Worm (Caenorhabditis elegans): ENCODE results near the gene nrx-1.

The nrx-1 gene

ce11 chrV:10813425-10814156, 11.2 kb upstream of the nrx-1 start, which contains the start of the genes C29A12.1 and lig-1 (continued):
- no peak for TF ChIP-seq fkh-10 (GFP tag; optimal IDR thresholded peaks at IDR 0.05)
- no peak for TF ChIP-seq F16B12.6 (tag; optimal IDR thresholded peaks at IDR 0.05)
- TF ChIP-seq dpl-1 (GFP tag; optimal IDR thresholded peaks at IDR 0.05), result peak; percentile 56 to 78 (median 73)
- TF ChIP-seq ztf-4 (tag; optimal IDR thresholded peaks at IDR 0.05), result no peak
- TF ChIP-seq snpc-4 (tag; optimal IDR thresholded peaks at IDR 0.05), result no peak
- no peak for TF ChIP-seq mep-1 (tag; optimal IDR thresholded peaks at IDR 0.05)
- peak in 1 of 2 experiments; percentile 53 for TF ChIP-seq lsy-2 (tag; optimal IDR thresholded peaks at IDR 0.05)
- no peak for TF ChIP-seq efl-3 (GFP tag; optimal IDR thresholded peaks at IDR 0.05)
- TF ChIP-seq ceh-63 (GFP tag; optimal IDR thresholded peaks at IDR 0.05), result no peak
- no peak for TF ChIP-seq ets-5 (GFP tag; IDR thresholded peaks at IDR 0.05)
- TF ChIP-seq sup-37 (GFP tag; optimal IDR thresholded peaks at IDR 0.05), result no peak
- no peak for TF ChIP-seq irx-1 (tag; optimal IDR thresholded peaks at IDR 0.05)
- peak; percentile 16 for TF ChIP-seq xbp-1 (tag; optimal IDR thresholded peaks at IDR 0.05)
- TF ChIP-seq hlh-4 (tag; optimal IDR thresholded peaks at IDR 0.05), result no peak
- TF ChIP-seq unc-130 (tag; optimal IDR thresholded peaks at IDR 0.05), result peak; percentile 19
- TF ChIP-seq snu-23 (GFP tag; optimal IDR thresholded peaks at IDR 0.05), result peak; percentile 17
- no peak for TF ChIP-seq nhr-12 (tag; optimal IDR thresholded peaks at IDR 0.05)
- no peak for TF ChIP-seq swsn-7 (tag; optimal IDR thresholded peaks at IDR 0.05)
- no peak for TF ChIP-seq nhr-237 (tag; optimal IDR thresholded peaks at IDR 0.05)
- no peak for TF ChIP-seq lin-13 (GFP tag; optimal IDR thresholded peaks at IDR 0.05)
- no peak for TF ChIP-seq fos-1 (tag; optimal IDR thresholded peaks at IDR 0.05)
- no peak for TF ChIP-seq grh-1 (GFP tag; IDR thresholded peaks at IDR 0.05)
- peak; percentile 42 for TF ChIP-seq C16A3.4 (tag; optimal IDR thresholded peaks at IDR 0.05)
- TF ChIP-seq unc-98 (GFP tag; IDR thresholded peaks at IDR 0.05), result no peak
- TF ChIP-seq sox-4 (tag; optimal IDR thresholded peaks at IDR 0.05), result no peak
- TF ChIP-seq ces-1 (GFP tag; optimal IDR thresholded peaks at IDR 0.05), result no peak
- peak; percentile 3 for TF ChIP-seq nhr-20 (tag; optimal IDR thresholded peaks at IDR 0.05)
- TF ChIP-seq mab-9 (GFP tag; IDR thresholded peaks at IDR 0.05), result no peak
- peak; percentile 46 for TF ChIP-seq lin-14 (GFP tag; optimal IDR thresholded peaks at IDR 0.05)
- peak; percentile 22 for TF ChIP-seq nhr-71 (tag; optimal IDR thresholded peaks at IDR 0.05)
- no peak for TF ChIP-seq nhr-85 (tag)
- TF ChIP-seq vab-15 (tag; optimal IDR thresholded peaks at IDR 0.05), result no peak
- no peak for TF ChIP-seq dsc-1 (tag; optimal IDR thresholded peaks at IDR 0.05)
- no peak for TF ChIP-seq nhr-11 (tag; optimal IDR thresholded peaks at IDR 0.05)
- no peak for TF ChIP-seq ceh-88 (GFP tag; IDR thresholded peaks at IDR 0.05)
- TF ChIP-seq mdl-1 (tag; optimal IDR thresholded peaks at IDR 0.05), result peak in 1 of 2 experiments; percentile 46
- TF ChIP-seq skn-1 (tag; optimal IDR thresholded peaks at IDR 0.05), result peak; percentile 30
- TF ChIP-seq blmp-1 (tag; optimal IDR thresholded peaks at IDR 0.05), result peak; percentile 57
- no peak for TF ChIP-seq nhr-77 (tag; optimal IDR thresholded peaks at IDR 0.05)
- TF ChIP-seq unc-62 (GFP tag; optimal IDR thresholded peaks at IDR 0.05), result no peak

- TF ChIP-seq hlh-17 (GFP tag; optimal IDR thresholded peaks at IDR 0.05; ENCODE audit: borderline replicate concordance), result no peak
- TF ChIP-seq grh-1 (GFP tag; IDR thresholded peaks at IDR 0.05), result no peak
- no peak for TF ChIP-seq nhr-237 (tag; optimal IDR thresholded peaks at IDR 0.05)
- TF ChIP-seq ceh-82 (tag; optimal IDR thresholded peaks at IDR 0.05), result no peak
- TF ChIP-seq xbp-1 (tag; optimal IDR thresholded peaks at IDR 0.05), result no peak
- TF ChIP-seq unc-62 (GFP tag; optimal IDR thresholded peaks at IDR 0.05), result no peak
- TF ChIP-seq skn-1 (tag; optimal IDR thresholded peaks at IDR 0.05), result no peak
- TF ChIP-seq unc-130 (tag; optimal IDR thresholded peaks at IDR 0.05), result no peak
- no peak for TF ChIP-seq zip-4 (GFP tag; optimal IDR thresholded peaks at IDR 0.05)
- no peak for TF ChIP-seq C34B4.2 (tag; optimal IDR thresholded peaks at IDR 0.05)
- TF ChIP-seq Y116A8C.19 (tag; optimal IDR thresholded peaks at IDR 0.05; ENCODE audit: borderline replicate concordance), result no peak
These were observed 10.5 kb upstream of the nrx-1 start for ce11 chrV:10814333-10814732.
